Fruit fly (Drosophila melanogaster) whole organism, wandering third instar larva: Measurements from ENCODE around the gene WDR79.

Experiments
- Abd-B ChIP-seq: fragments of >200 bp; optimal IDR thresholded peaks from 2 replicates; lab custom pipeline; 2017; ENCODE audit warnings: missing biosample characterization, missing genetic modification characterization
- CG9705 ChIP-seq: fragments of 200-800 bp; sonication (Bioruptor generic); optimal IDR thresholded peaks from 2 replicates; lab custom pipeline; 2018; ENCODE audit warnings: missing biosample characterization, mild to moderate bottlenecking, missing genetic modification characterization
- CrebA ChIP-seq: fragments of 200-800 bp; sonication (Bioruptor generic); optimal IDR thresholded peaks from 2 replicates; lab custom pipeline; 2016; ENCODE audit warnings: missing biosample characterization, mild to moderate bottlenecking, missing genetic modification characterization, borderline replicate concordance
- Dfd ChIP-seq: fragments of >200 bp; optimal IDR thresholded peaks from 2 replicates; lab custom pipeline; 2017; ENCODE audit warnings: missing biosample characterization, missing genetic modification characterization
- GATAd ChIP-seq: sonication (Bioruptor generic); optimal IDR thresholded peaks from 2 replicates; lab custom pipeline; 2016; ENCODE audit warnings: missing biosample characterization, missing genetic modification characterization
- HLH106 ChIP-seq: fragments of 200-800 bp; optimal IDR thresholded peaks from 3 replicates; lab custom pipeline; 2019; ENCODE audit warnings: missing biosample characterization, mild to moderate bottlenecking, missing genetic modification characterization, moderate library complexity
- Hnf4 ChIP-seq: fragments of 200-800 bp; sonication (Bioruptor generic); optimal IDR thresholded peaks from 2 replicates; lab custom pipeline; 2016; ENCODE audit warnings: missing biosample characterization, mild to moderate bottlenecking, missing genetic modification characterization
- Hr78 ChIP-seq: fragments of >200 bp; optimal IDR thresholded peaks from 2 replicates; lab custom pipeline; 2017; ENCODE audit warnings: missing biosample characterization, missing genetic modification characterization
- Hr83 ChIP-seq: fragments of 200-300 bp; sonication (Bioruptor generic); optimal IDR thresholded peaks from 2 replicates; lab custom pipeline; 2016; ENCODE audit warnings: missing biosample characterization, mild to moderate bottlenecking, missing genetic modification characterization, moderate library complexity; ENCODE audit not compliant: poor library complexity, severe bottlenecking
- Jra ChIP-seq: sonication (Bioruptor generic); optimal IDR thresholded peaks from 2 replicates; lab custom pipeline; 2016; ENCODE audit warnings: missing biosample characterization, missing genetic modification characterization
- Myc ChIP-seq: fragments of >200 bp; optimal IDR thresholded peaks from 2 replicates; lab custom pipeline; 2017
- N ChIP-seq: fragments of >200 bp; optimal IDR thresholded peaks from 2 replicates; lab custom pipeline; 2018; ENCODE audit warnings: missing biosample characterization, missing external identifiers, missing genetic modification characterization
- OdsH ChIP-seq: fragments of 200-800 bp; sonication (Bioruptor generic); optimal IDR thresholded peaks from 2 replicates; lab custom pipeline; 2016; ENCODE audit warnings: missing biosample characterization, mild to moderate bottlenecking, missing genetic modification characterization
- Rel ChIP-seq, 2 experiments: fragments of 200-800 bp; sonication (Bioruptor generic) in 1 of 2; optimal IDR thresholded peaks; 2 replicates in 1 of 2; 3 replicates in 1 of 2; lab custom pipeline; 2016 to 2019; ENCODE audit warnings: mild to moderate bottlenecking in 2 of 2, missing biosample characterization in 2 of 2, missing genetic modification characterization in 2 of 2, moderate library complexity in 1 of 2
- Sp1 ChIP-seq: fragments of 200-800 bp; sonication (Bioruptor generic); optimal IDR thresholded peaks from 3 replicates; lab custom pipeline; 2019; ENCODE audit warnings: missing biosample characterization, mild to moderate bottlenecking, missing genetic modification characterization, moderate library complexity
- Vsx2 ChIP-seq: fragments of 200-300, 225-300 bp; sonication (Bioruptor generic); optimal IDR thresholded peaks from 2 replicates; lab custom pipeline; 2018; ENCODE audit warnings: missing biosample characterization, missing genetic modification characterization; ENCODE audit not compliant: partially characterized antibody
- brk ChIP-seq: fragments of 200-800 bp; sonication (Bioruptor generic); optimal IDR thresholded peaks from 2 replicates; lab custom pipeline; 2016; ENCODE audit warnings: missing biosample characterization, mild to moderate bottlenecking, missing genetic modification characterization
- dl ChIP-seq, 2 experiments: fragments of 175-275, 200-275 bp in 1 of 2; fragments of 200-275 bp in 1 of 2; sonication (Bioruptor generic); optimal IDR thresholded peaks; lab custom pipeline; 2018; ENCODE audit warnings: mild to moderate bottlenecking in 2 of 2, missing biosample characterization in 2 of 2, missing genetic modification characterization in 2 of 2, moderate library complexity in 2 of 2; ENCODE audit not compliant: partially characterized antibody in 2 of 2, insufficient read depth in 1 of 2
- dmrt93B ChIP-seq: fragments of 200-800 bp; sonication (Bioruptor generic); optimal IDR thresholded peaks from 2 replicates; lab custom pipeline; 2018; ENCODE audit warnings: missing biosample characterization, mild to moderate bottlenecking, missing genetic modification characterization
- dsf ChIP-seq: sonication (Bioruptor generic); optimal IDR thresholded peaks from 2 replicates; lab custom pipeline; 2016; ENCODE audit warnings: missing biosample characterization, missing genetic modification characterization, borderline replicate concordance
- ey ChIP-seq: fragments of 200-800 bp; sonication (Bioruptor generic); optimal IDR thresholded peaks from 2 replicates; lab custom pipeline; 2016; ENCODE audit warnings: missing biosample characterization, missing genetic modification characterization
- foxo ChIP-seq, 2 experiments: fragments of 200-800 bp; sonication (Bioruptor generic); optimal IDR thresholded peaks; 2 replicates in 1 of 2; 3 replicates in 1 of 2; lab custom pipeline; 2016 to 2017; ENCODE audit warnings: missing biosample characterization in 2 of 2, missing genetic modification characterization in 2 of 2
- fru ChIP-seq: fragments of 200-800 bp; sonication (Bioruptor generic); optimal IDR thresholded peaks from 3 replicates; lab custom pipeline; 2016; ENCODE audit warnings: missing biosample characterization, mild to moderate bottlenecking, missing genetic modification characterization
- h ChIP-seq: fragments of 200-800 bp; sonication (Bioruptor generic); optimal IDR thresholded peaks from 3 replicates; lab custom pipeline; 2016; ENCODE audit warnings: missing biosample characterization, mild to moderate bottlenecking, missing genetic modification characterization
- jim ChIP-seq: fragments of 175-275, 200-325 bp; sonication (Bioruptor generic); optimal IDR thresholded peaks from 2 replicates; lab custom pipeline; 2016; ENCODE audit warnings: missing biosample characterization, mild to moderate bottlenecking, missing genetic modification characterization
- pan ChIP-seq: fragments of >200 bp; optimal IDR thresholded peaks from 2 replicates; lab custom pipeline; 2017
- psq ChIP-seq: fragments of 200-800 bp; sonication (Bioruptor generic); optimal IDR thresholded peaks from 3 replicates; lab custom pipeline; 2017; ENCODE audit warnings: missing biosample characterization, mild to moderate bottlenecking, missing genetic modification characterization, moderate library complexity
- rgr ChIP-seq: fragments of 200-800 bp; sonication (Bioruptor generic); optimal IDR thresholded peaks from 3 replicates; lab custom pipeline; 2016; ENCODE audit warnings: missing biosample characterization, mild to moderate bottlenecking, missing genetic modification characterization
- sage ChIP-seq: fragments of 200-800 bp; sonication (Bioruptor generic); optimal IDR thresholded peaks from 2 replicates; lab custom pipeline; 2016; ENCODE audit warnings: missing biosample characterization, mild to moderate bottlenecking, missing genetic modification characterization
- sv ChIP-seq: fragments of 200-800 bp; sonication (Bioruptor generic); optimal IDR thresholded peaks from 3 replicates; lab custom pipeline; 2016; ENCODE audit warnings: missing biosample characterization, missing genetic modification characterization
- tai ChIP-seq: sonication (Bioruptor generic); optimal IDR thresholded peaks from 2 replicates; lab custom pipeline; 2016; ENCODE audit warnings: missing biosample characterization, missing genetic modification characterization
- woc ChIP-seq: sonication (Bioruptor generic); optimal IDR thresholded peaks from 2 replicates; lab custom pipeline; 2016; ENCODE audit warnings: missing biosample characterization, mild to moderate bottlenecking, missing genetic modification characterization

The WDR79 gene

dm6 chr2L:6124815-6125214 is 2.8 kb downstream of the WDR79 start, which contains the start of gene Arpc4:
Gene Arpc4 (plus strand): TSS chr2L:6125132.
- TF ChIP-seq OdsH (GFP tag; lab: Kevin White, UChicago): peak; percentile 10
- TF ChIP-seq psq (GFP tag; lab: Kevin White, UChicago): peak; percentile 29
- peak; percentile 46 for TF ChIP-seq fru (GFP tag; lab: Kevin White, UChicago)
- TF ChIP-seq ey: peak; percentile 43
- TF ChIP-seq pan (lab: Kevin White, UChicago): no peak
- TF ChIP-seq Hr78: no peak
- no peak for TF ChIP-seq CrebA (GFP tag; lab: Kevin White, UChicago)
- peak; percentile 52 for TF ChIP-seq h (GFP tag; lab: Kevin White, UChicago)
- peak in 1 of 2 experiments; percentile 56 for TF ChIP-seq foxo (GFP tag; optimal IDR thresholded peaks at IDR 0.05; lab: Kevin White, UChicago)
- TF ChIP-seq, all 38 proteins: peak for 6

- TF ChIP-seq N (GFP tag; lab: Kevin White, UChicago): no peak
- no peak for TF ChIP-seq Myc (lab: Kevin White, UChicago)
- no peak for TF ChIP-seq CG9705
- TF ChIP-seq woc (GFP tag; lab: Kevin White, UChicago): no peak
- no peak for TF ChIP-seq brk (GFP tag; lab: Kevin White, UChicago)
- no peak for TF ChIP-seq OdsH (GFP tag; lab: Kevin White, UChicago)
- TF ChIP-seq h (GFP tag; lab: Kevin White, UChicago): no peak
- TF ChIP-seq Sp1 (GFP tag; lab: Kevin White, UChicago): no peak
- TF ChIP-seq ey: no peak
- TF ChIP-seq dsf (GFP tag; lab: Kevin White, UChicago): no peak
- TF ChIP-seq Abd-B (GFP tag; lab: Kevin White, UChicago): no peak
- no peak for TF ChIP-seq pan (lab: Kevin White, UChicago)
- TF ChIP-seq HLH106: no peak
- TF ChIP-seq psq (GFP tag; lab: Kevin White, UChicago): no peak
- TF ChIP-seq dl (GFP tag; optimal IDR thresholded peaks at IDR 0.05; lab: Kevin White, UChicago; ENCODE audit: insufficient read depth in 1 of 2, partially characterized antibody in 2 of 2): no peak
- no peak for TF ChIP-seq Rel (GFP tag; optimal IDR thresholded peaks at IDR 0.05; lab: Kevin White, UChicago)
- no peak for TF ChIP-seq Rel (tag; optimal IDR thresholded peaks at IDR 0.05; lab: Kevin White, UChicago)
- no peak for TF ChIP-seq Hr83 (GFP tag; lab: Kevin White, UChicago)
Observed at dm6 chr2L:6118212-6118611, 9.4 kb downstream of the WDR79 start, which contains the start of gene CG31642. Gene CG31642 (plus strand): TSS chr2L:6118512.

- TF ChIP-seq fru (GFP tag; lab: Kevin White, UChicago): no peak
- TF ChIP-seq brk (GFP tag; lab: Kevin White, UChicago): no peak
- TF ChIP-seq foxo (GFP tag; optimal IDR thresholded peaks at IDR 0.05; lab: Kevin White, UChicago): no peak
- no peak for TF ChIP-seq GATAd
- no peak for TF ChIP-seq ey
- TF ChIP-seq rgr (GFP tag; lab: Kevin White, UChicago): no peak
- no peak for TF ChIP-seq Dfd (GFP tag; lab: Kevin White, UChicago)
- no peak for TF ChIP-seq Sp1 (GFP tag; lab: Kevin White, UChicago)
- TF ChIP-seq Vsx2 (GFP tag; lab: Kevin White, UChicago): no peak
- no peak for TF ChIP-seq sage
- no peak for TF ChIP-seq jim (GFP tag; lab: Kevin White, UChicago)
Observed at dm6 chr2L:6110781-6111180, 16.8 kb downstream of the WDR79 start.

- no peak for TF ChIP-seq Hr78
- no peak for TF ChIP-seq CrebA (GFP tag; lab: Kevin White, UChicago)
- TF ChIP-seq Hnf4 (GFP tag; lab: Kevin White, UChicago): no peak
- no peak for TF ChIP-seq dsf (GFP tag; lab: Kevin White, UChicago)
- TF ChIP-seq jim (GFP tag; lab: Kevin White, UChicago): no peak
- TF ChIP-seq N (GFP tag; lab: Kevin White, UChicago): no peak
- TF ChIP-seq pan (lab: Kevin White, UChicago): no peak
- TF ChIP-seq brk (GFP tag; lab: Kevin White, UChicago): no peak
- TF ChIP-seq sage: no peak
- no peak for TF ChIP-seq Vsx2 (GFP tag; lab: Kevin White, UChicago)
- no peak for TF ChIP-seq tai (GFP tag; lab: Kevin White, UChicago)
- no peak for TF ChIP-seq sv (GFP tag; lab: Kevin White, UChicago)
- no peak for TF ChIP-seq Jra (GFP tag; lab: Kevin White, UChicago)
- no peak for TF ChIP-seq psq (GFP tag; lab: Kevin White, UChicago)
- TF ChIP-seq woc (GFP tag; lab: Kevin White, UChicago): no peak
- no peak for TF ChIP-seq dmrt93B (GFP tag; lab: Kevin White, UChicago)
- no peak for TF ChIP-seq fru (GFP tag; lab: Kevin White, UChicago)
- TF ChIP-seq dl (GFP tag; optimal IDR thresholded peaks at IDR 0.05; lab: Kevin White, UChicago; ENCODE audit: insufficient read depth in 1 of 2, partially characterized antibody in 2 of 2): no peak
- no peak for TF ChIP-seq ey
Observed at dm6 chr2L:6109313-6109847, 18.2 kb downstream of the WDR79 start.
